Worm (Caenorhabditis elegans): Measurements from ENCODE around the gene F21A3.2.

DNA sequence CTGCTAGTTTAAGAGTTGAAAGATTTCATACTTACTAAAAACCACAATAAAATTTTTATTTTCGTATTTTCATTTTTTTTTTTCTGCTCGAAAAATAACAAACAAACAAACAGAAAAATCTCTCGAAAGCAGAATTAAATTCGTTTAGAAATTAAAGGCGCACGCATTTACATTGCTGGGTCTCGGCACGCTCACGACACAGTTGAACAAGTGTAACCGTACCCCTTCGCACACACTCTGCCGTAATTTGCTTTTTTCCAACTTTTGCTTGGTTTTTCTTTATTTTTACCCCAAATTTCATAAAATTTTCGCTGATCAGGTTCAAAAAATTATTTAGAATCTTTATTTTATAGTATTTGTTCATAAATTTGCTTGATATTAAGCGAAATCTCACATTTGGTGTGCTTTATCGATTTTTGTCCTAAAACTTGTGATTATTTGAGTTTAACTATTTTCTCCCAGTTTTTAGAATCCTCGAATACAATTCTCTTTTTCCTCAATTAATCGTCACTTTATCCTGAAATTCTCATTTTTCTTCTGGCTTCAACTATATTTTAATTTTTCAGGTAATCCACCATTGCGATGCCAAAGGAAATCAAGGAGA lies 22.0 kb downstream of the F21A3.2 start, which contains the start of gene rpl-38:
- no peak for TF ChIP-seq hmbx-1 (tag; optimal IDR thresholded peaks at IDR 0.05)
- TF ChIP-seq hmg-4 (GFP tag; optimal IDR thresholded peaks at IDR 0.05) = no peak
- no peak for TF ChIP-seq flt-1 (GFP tag; IDR thresholded peaks at IDR 0.05)
- peak; percentile 70 for TF ChIP-seq ama-1 (optimal IDR thresholded peaks at IDR 0.05)
- no peak for TF ChIP-seq ceh-36 (tag; optimal IDR thresholded peaks at IDR 0.05)
- TF ChIP-seq hnd-1 (tag; optimal IDR thresholded peaks at IDR 0.05) = no peak
- no peak for TF ChIP-seq ceh-13 (GFP tag; optimal IDR thresholded peaks at IDR 0.05)
- TF ChIP-seq pes-1 (GFP tag; IDR thresholded peaks at IDR 0.05) = no peak
- TF ChIP-seq tbx-37 (GFP tag; conservative IDR thresholded peaks at IDR 0.05) = peak; percentile 16; the same call in 1 of the 2 replicates
- no peak for TF ChIP-seq scrt-1 (GFP tag; IDR thresholded peaks at IDR 0.05)
- TF ChIP-seq sea-1 (GFP tag; conservative IDR thresholded peaks at IDR 0.05) = 0 out of 2 replicates have a peak, but pooled peaks have one; percentile 34
- no peak for TF ChIP-seq tbx-11 (GFP tag; IDR thresholded peaks at IDR 0.05)
- no peak for TF ChIP-seq B0310.2 (tag; optimal IDR thresholded peaks at IDR 0.05)

Measured in whole organism, early embryonic.